Fruit fly (Drosophila melanogaster) whole organism, embryonic: Measurements from ENCODE around the gene Vps2.

Experiments
- Asciz ChIP-seq: fragments of 200-800 bp; sonication (Bioruptor generic); optimal IDR thresholded peaks from 2 replicates; lab custom pipeline; 2017; ENCODE audit warnings: missing biosample characterization, mild to moderate bottlenecking, missing genetic modification characterization, missing genetic modification reagents
- CG10267 ChIP-seq: fragments of 200-800 bp; sonication (Bioruptor generic); optimal IDR thresholded peaks from 2 replicates; lab custom pipeline; 2018; ENCODE audit warnings: missing biosample characterization, mild to moderate bottlenecking, missing genetic modification characterization, moderate library complexity
- CG12104 ChIP-seq: fragments of 200-800 bp; sonication (Bioruptor generic); optimal IDR thresholded peaks from 3 replicates; lab custom pipeline; 2016; ENCODE audit warnings: missing biosample characterization, missing genetic modification characterization
- CG13296 ChIP-seq: fragments of 200-800 bp; sonication (Bioruptor generic); optimal IDR thresholded peaks from 3 replicates; lab custom pipeline; 2018; ENCODE audit warnings: missing biosample characterization, mild to moderate bottlenecking, missing genetic modification characterization
- CG13624 ChIP-seq: fragments of 200-800 bp; sonication (Bioruptor generic); optimal IDR thresholded peaks from 2 replicates; lab custom pipeline; 2016; ENCODE audit warnings: missing biosample characterization, missing genetic modification characterization
- CG1602 ChIP-seq: fragments of 200-800 bp; sonication (Bioruptor generic); optimal IDR thresholded peaks from 3 replicates; lab custom pipeline; 2016; ENCODE audit warnings: missing biosample characterization, missing genetic modification characterization
- CG17361 ChIP-seq: fragments of 200-800 bp; sonication (Bioruptor generic); IDR thresholded peaks from 3 replicates; pipeline ENCODE4 v1.3.6; 2022; ENCODE audit warnings: missing biosample characterization, missing genetic modification characterization
- CG17568 ChIP-seq: fragments of 200-800 bp; sonication (Bioruptor generic); optimal IDR thresholded peaks from 2 replicates; lab custom pipeline; 2018; ENCODE audit warnings: missing biosample characterization, mild to moderate bottlenecking, missing genetic modification characterization, moderate library complexity
- CG1832 ChIP-seq: fragments of 200-800 bp; sonication (Bioruptor generic); optimal IDR thresholded peaks from 2 replicates; lab custom pipeline; 2017; ENCODE audit warnings: missing biosample characterization, mild to moderate bottlenecking, missing genetic modification characterization, inconsistent platforms
- CG18599 ChIP-seq: fragments of 200-800 bp; sonication (Bioruptor generic); optimal IDR thresholded peaks from 3 replicates; lab custom pipeline; 2017; ENCODE audit warnings: missing biosample characterization, missing genetic modification characterization, mild to moderate bottlenecking, moderate library complexity, missing genetic modification reagents
- CG18764 ChIP-seq: fragments of 200-800 bp; sonication (Bioruptor generic); optimal IDR thresholded peaks from 3 replicates; lab custom pipeline; 2016; ENCODE audit warnings: missing biosample characterization, missing genetic modification characterization
- CG2129 ChIP-seq: fragments of 200-800 bp; sonication (Bioruptor generic); IDR thresholded peaks from 2 replicates; pipeline ENCODE4 v1.3.6; 2022; ENCODE audit warnings: missing biosample characterization, missing genetic modification characterization; ENCODE audit not compliant: partially characterized antibody
- CG30431 ChIP-seq: fragments of 200-800 bp; sonication (Bioruptor generic); optimal IDR thresholded peaks from 2 replicates; lab custom pipeline; 2017; ENCODE audit warnings: missing biosample characterization, missing genetic modification characterization
- CG4707 ChIP-seq: fragments of 200-800 bp; sonication (Bioruptor generic); optimal IDR thresholded peaks from 2 replicates; lab custom pipeline; 2018; ENCODE audit warnings: missing biosample characterization, mild to moderate bottlenecking, missing genetic modification characterization, moderate library complexity
- CG5953 ChIP-seq: fragments of 200-800 bp; sonication (Bioruptor generic); IDR thresholded peaks from 2 replicates; pipeline ENCODE4 v1.3.6; 2022; ENCODE audit warnings: missing biosample characterization, missing genetic modification characterization
- CG8478 ChIP-seq: fragments of >200 bp; optimal IDR thresholded peaks from 2 replicates; lab custom pipeline; 2018
- CG8944 ChIP-seq: fragments of 200-800 bp; sonication (Bioruptor generic); optimal IDR thresholded peaks from 3 replicates; lab custom pipeline; 2016; ENCODE audit warnings: missing biosample characterization, missing genetic modification characterization
- CG9437 ChIP-seq: fragments of 200-800 bp; sonication (Bioruptor generic); optimal IDR thresholded peaks from 2 replicates; lab custom pipeline; 2018; ENCODE audit warnings: missing biosample characterization, mild to moderate bottlenecking, missing genetic modification characterization
- D ChIP-seq, 2 experiments: fragments of 200-800 bp in 1 of 2; fragments of >200 bp in 1 of 2; sonication (Bioruptor generic) in 1 of 2; optimal IDR thresholded peaks; 2 replicates in 1 of 2; 3 replicates in 1 of 2; lab custom pipeline; 2017; ENCODE audit warnings: mild to moderate bottlenecking in 1 of 2, missing biosample characterization in 1 of 2, missing genetic modification characterization in 1 of 2, missing genetic modification reagents in 1 of 2
- D19A ChIP-seq: fragments of 200-800 bp; optimal IDR thresholded peaks from 3 replicates; lab custom pipeline; 2019; ENCODE audit warnings: missing biosample characterization, mild to moderate bottlenecking, missing genetic modification characterization, moderate library complexity
- Drgx ChIP-seq: fragments of 200-800 bp; sonication (Bioruptor generic); IDR thresholded peaks from 2 replicates; pipeline ENCODE4 v1.3.6; 2022; ENCODE audit warnings: missing biosample characterization, missing genetic modification characterization
- Kr ChIP-seq: fragments of 200-800 bp; sonication (Bioruptor generic); optimal IDR thresholded peaks from 2 replicates; lab custom pipeline; 2017; ENCODE audit warnings: missing biosample characterization, mild to moderate bottlenecking, missing genetic modification characterization
- Nf-YA ChIP-seq: fragments of 200-800 bp; sonication (Bioruptor generic); IDR thresholded peaks from 2 replicates; pipeline ENCODE4 v1.3.6; 2022; ENCODE audit warnings: missing biosample characterization, missing genetic modification characterization
- Nf-YC ChIP-seq: fragments of 200-800 bp; optimal IDR thresholded peaks from 3 replicates; lab custom pipeline; 2019; ENCODE audit warnings: missing biosample characterization, mild to moderate bottlenecking, missing genetic modification characterization, moderate library complexity
- NfI ChIP-seq: fragments of 200-800 bp; sonication (Bioruptor generic); optimal IDR thresholded peaks from 3 replicates; lab custom pipeline; 2018; ENCODE audit warnings: missing biosample characterization, mild to moderate bottlenecking, missing genetic modification characterization, moderate library complexity
- Sox102F ChIP-seq: fragments of 200-800 bp; sonication (Bioruptor generic); optimal IDR thresholded peaks from 2 replicates; lab custom pipeline; 2018; ENCODE audit warnings: missing biosample characterization, mild to moderate bottlenecking, missing genetic modification characterization, moderate library complexity
- Sry-β ChIP-seq: fragments of 200-800 bp; sonication (Bioruptor generic); optimal IDR thresholded peaks from 2 replicates; lab custom pipeline; 2018; ENCODE audit warnings: missing biosample characterization, mild to moderate bottlenecking, missing genetic modification characterization, moderate library complexity
- Vsx1 ChIP-seq: fragments of 200-800 bp; sonication (Bioruptor generic); optimal IDR thresholded peaks from 2 replicates; lab custom pipeline; 2017; ENCODE audit warnings: missing biosample characterization, mild to moderate bottlenecking, missing genetic modification characterization, missing genetic modification reagents
- Xbp1 ChIP-seq: fragments of 200-800 bp; sonication (Bioruptor generic); optimal IDR thresholded peaks from 3 replicates; lab custom pipeline; 2016; ENCODE audit warnings: missing biosample characterization, mild to moderate bottlenecking, missing genetic modification characterization
- amos ChIP-seq: fragments of 200-800 bp; sonication (Bioruptor generic); IDR thresholded peaks from 2 replicates; pipeline ENCODE4 v1.3.6; 2022; ENCODE audit warnings: missing biosample characterization, missing genetic modification characterization; ENCODE audit not compliant: partially characterized antibody
- ap ChIP-seq: fragments of 200-800 bp; sonication (Bioruptor generic); IDR thresholded peaks from 2 replicates; pipeline ENCODE4 v1.3.6; 2022; ENCODE audit warnings: missing biosample characterization, missing genetic modification characterization
- bsh ChIP-seq, 2 experiments: fragments of 200-800 bp; sonication (Bioruptor generic); optimal IDR thresholded peaks; 2 replicates each; lab custom pipeline; 2017 to 2018; ENCODE audit warnings: mild to moderate bottlenecking in 2 of 2, missing biosample characterization in 2 of 2, missing genetic modification characterization in 2 of 2, moderate library complexity in 1 of 2
- cas ChIP-seq: fragments of 200-800 bp; sonication (Bioruptor generic); IDR thresholded peaks from 2 replicates; pipeline ENCODE4 v1.3.6; 2022; ENCODE audit warnings: missing biosample characterization, missing genetic modification characterization
- chif ChIP-seq, 2 experiments: fragments of 200-800 bp; sonication (Bioruptor generic); optimal IDR thresholded peaks; 3 replicates each; lab custom pipeline; 2016; ENCODE audit warnings: missing biosample characterization in 2 of 2, missing genetic modification characterization in 2 of 2
- chm ChIP-seq: fragments of 200-800 bp; sonication (Bioruptor generic); IDR thresholded peaks from 2 replicates; pipeline ENCODE4 v1.3.6; 2022; ENCODE audit warnings: missing biosample characterization, missing genetic modification characterization
- fd102C ChIP-seq: fragments of 200-800 bp; sonication (Bioruptor generic); optimal IDR thresholded peaks from 2 replicates; lab custom pipeline; 2018; ENCODE audit warnings: missing biosample characterization, mild to moderate bottlenecking, missing genetic modification characterization, moderate library complexity
- gsb ChIP-seq: fragments of 200-800 bp; sonication (Bioruptor generic); IDR thresholded peaks from 2 replicates; pipeline ENCODE4 v1.3.6; 2022; ENCODE audit warnings: missing biosample characterization, missing genetic modification characterization
- gsb-n ChIP-seq: fragments of 200-800 bp; sonication (Bioruptor generic); optimal IDR thresholded peaks from 3 replicates; lab custom pipeline; 2018; ENCODE audit warnings: missing biosample characterization, mild to moderate bottlenecking, missing genetic modification characterization
- lmd ChIP-seq: fragments of 200-800 bp; sonication (Bioruptor generic); IDR thresholded peaks from 2 replicates; pipeline ENCODE4 v1.3.6; 2022; ENCODE audit warnings: missing biosample characterization, missing genetic modification characterization
- pum ChIP-seq: fragments of 200-800 bp; sonication (Bioruptor generic); optimal IDR thresholded peaks from 2 replicates; lab custom pipeline; 2016; ENCODE audit warnings: missing biosample characterization, missing genetic modification characterization
- row ChIP-seq: fragments of 200-800 bp; sonication (Bioruptor generic); IDR thresholded peaks from 3 replicates; pipeline ENCODE4 v1.3.6; 2022; ENCODE audit warnings: missing biosample characterization, missing genetic modification characterization
- sens-2 ChIP-seq: fragments of 200-800 bp; sonication (Bioruptor generic); IDR thresholded peaks from 2 replicates; pipeline ENCODE4 v1.3.6; 2022; ENCODE audit warnings: missing biosample characterization, missing genetic modification characterization
- sisA ChIP-seq: fragments of 200-800 bp; sonication (Bioruptor generic); IDR thresholded peaks from 2 replicates; pipeline ENCODE4 v1.3.6; 2022; ENCODE audit warnings: missing biosample characterization, missing genetic modification characterization
- ssp ChIP-seq: fragments of 200-800 bp; sonication (Bioruptor generic); IDR thresholded peaks from 2 replicates; pipeline ENCODE4 v1.3.6; 2022; ENCODE audit warnings: missing biosample characterization, missing genetic modification characterization
- tgo ChIP-seq: fragments of 200-800 bp; sonication (Bioruptor generic); IDR thresholded peaks from 3 replicates; pipeline ENCODE4 v1.3.6; 2022; ENCODE audit warnings: missing biosample characterization, missing genetic modification characterization
- wek ChIP-seq: fragments of 200-800 bp; sonication (Bioruptor generic); optimal IDR thresholded peaks from 3 replicates; lab custom pipeline; 2018; ENCODE audit warnings: missing biosample characterization, mild to moderate bottlenecking, missing genetic modification characterization, moderate library complexity
- zen2 ChIP-seq: fragments of 200-800 bp; sonication (Bioruptor generic); IDR thresholded peaks from 3 replicates; pipeline ENCODE4 v1.3.6; 2022; ENCODE audit warnings: missing biosample characterization, missing genetic modification characterization; ENCODE audit not compliant: partially characterized antibody
- zfh1 ChIP-seq: fragments of 200-800 bp; sonication (Bioruptor generic); IDR thresholded peaks from 3 replicates; pipeline ENCODE4 v1.3.6; 2022; ENCODE audit warnings: missing biosample characterization, missing genetic modification characterization

Gene Vps2

DNA sequence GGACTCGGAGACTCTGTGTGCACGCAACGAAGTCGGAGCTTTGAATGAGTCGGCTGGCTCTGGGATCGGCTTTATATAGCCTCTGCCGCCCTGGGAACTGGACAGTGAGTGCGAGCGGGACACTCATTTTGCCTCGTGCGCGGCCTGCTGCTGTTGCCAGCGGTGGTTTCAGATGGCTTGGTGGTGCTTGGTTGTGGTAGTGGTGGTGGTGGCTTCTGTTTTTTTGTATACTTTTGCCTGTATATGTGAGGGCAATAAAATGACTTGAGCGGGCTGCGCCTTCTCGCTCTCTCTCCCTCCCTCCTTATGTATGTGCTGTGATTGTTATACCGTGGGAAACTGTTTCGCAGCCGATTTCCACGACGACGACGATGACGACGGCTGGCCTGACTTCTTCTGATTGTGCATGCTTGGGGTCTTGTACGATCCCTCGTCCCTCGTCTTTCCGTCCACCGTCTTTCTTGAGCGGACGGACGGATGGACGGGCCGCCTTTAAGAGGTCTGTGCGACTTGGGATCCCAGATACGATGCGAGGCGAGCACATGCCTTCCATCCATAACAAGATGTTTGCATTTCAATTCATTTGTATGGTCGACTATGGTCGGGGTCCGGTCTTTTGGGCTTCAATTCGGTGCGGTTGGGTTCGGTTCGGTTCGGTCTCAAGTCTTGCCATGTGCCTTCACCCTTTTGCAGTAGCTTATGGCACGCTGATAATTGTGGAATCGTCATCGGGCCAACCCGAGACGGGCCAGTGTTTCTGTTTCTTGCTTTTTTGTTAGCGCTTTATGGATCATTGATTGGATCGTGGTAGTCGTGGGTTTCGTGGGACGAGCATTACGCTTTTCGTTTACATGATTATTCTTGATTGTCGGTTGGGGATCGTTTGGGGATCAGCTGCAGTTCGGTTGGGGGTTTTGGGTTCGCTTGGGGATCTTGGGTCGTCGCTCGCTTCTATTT lies 46.4 kb upstream of the Vps2 start (continued):
- TF ChIP-seq pum: no peak
- TF ChIP-seq gsb: no peak
- no peak for TF ChIP-seq CG1602 (GFP tag; lab: Kevin White, UChicago)
- TF ChIP-seq lmd (GFP tag; lab: Robert Waterston, UW): no peak
- peak; percentile 85 for TF ChIP-seq Kr (GFP tag; lab: Kevin White, UChicago)
- TF ChIP-seq NfI (GFP tag; lab: Kevin White, UChicago): no peak
- no peak for TF ChIP-seq Sry-β (GFP tag; lab: Kevin White, UChicago)
- TF ChIP-seq CG8478 (lab: Kevin White, UChicago): no peak
- peak; percentile 68 for TF ChIP-seq Nf-YC
- no peak for TF ChIP-seq Nf-YA (GFP tag; lab: Robert Waterston, UW)
- TF ChIP-seq CG12104: no peak
- 0 out of 2 replicates have a peak, but pooled peaks have one; percentile 13 for TF ChIP-seq ap (GFP tag; lab: Robert Waterston, UW)
- TF ChIP-seq cas: no peak
- TF ChIP-seq zen2 (GFP tag; lab: Robert Waterston, UW): no peak; the same call in 2 of the 3 replicates
- TF ChIP-seq D (optimal IDR thresholded peaks at IDR 0.05; lab: Kevin White, UChicago): peak; percentile 49
- TF ChIP-seq D (GFP tag; optimal IDR thresholded peaks at IDR 0.05; lab: Kevin White, UChicago): peak; percentile 28
- no peak for TF ChIP-seq CG18764 (GFP tag; lab: Kevin White, UChicago)
- peak; percentile 3 to 22 for TF ChIP-seq bsh (GFP tag; optimal IDR thresholded peaks at IDR 0.05; lab: Kevin White, UChicago)
- TF ChIP-seq CG10267: peak; percentile 6
- TF ChIP-seq CG30431 (GFP tag; lab: Kevin White, UChicago): no peak
- no peak for TF ChIP-seq Asciz (GFP tag; lab: Kevin White, UChicago)
- no peak for TF ChIP-seq wek
- TF ChIP-seq D19A: peak; percentile 19
- TF ChIP-seq CG1832: peak; percentile 89
- no peak for TF ChIP-seq CG13624 (GFP tag; lab: Kevin White, UChicago)
- TF ChIP-seq CG9437 (GFP tag; lab: Kevin White, UChicago): no peak
- no peak for TF ChIP-seq CG4707 (GFP tag; lab: Kevin White, UChicago)
- TF ChIP-seq sisA (GFP tag; lab: Robert Waterston, UW): no peak
- TF ChIP-seq amos (GFP tag; lab: Robert Waterston, UW): peak; percentile 42; the same call in 1 of the 2 replicates
- peak; percentile 17 for TF ChIP-seq CG18599
- no peak for TF ChIP-seq ssp (GFP tag; lab: Robert Waterston, UW)
- TF ChIP-seq CG13296: no peak
- TF ChIP-seq CG8944 (GFP tag; lab: Kevin White, UChicago): no peak
- no peak for TF ChIP-seq CG5953
- TF ChIP-seq Drgx (GFP tag; lab: Robert Waterston, UW): peak; percentile 58
- TF ChIP-seq row (GFP tag; lab: Robert Waterston, UW): 0 out of 3 replicates have a peak, but pooled peaks have one; percentile 16
- no peak for TF ChIP-seq Xbp1 (GFP tag; lab: Kevin White, UChicago)
- TF ChIP-seq CG2129 (GFP tag; lab: Robert Waterston, UW): no peak
- TF ChIP-seq Vsx1 (GFP tag; lab: Kevin White, UChicago): peak; percentile 25
- no peak for TF ChIP-seq tgo
- no peak for TF ChIP-seq chm (GFP tag; lab: Robert Waterston, UW)
- peak in 1 of 2 experiments; percentile 35 for TF ChIP-seq chif (GFP tag; optimal IDR thresholded peaks at IDR 0.05; lab: Kevin White, UChicago)
- TF ChIP-seq gsb-n (tag; lab: Kevin White, UChicago): peak; percentile 78
- TF ChIP-seq CG17361 (GFP tag; lab: Robert Waterston, UW): no peak
- TF ChIP-seq sens-2: peak; percentile 74; the same call in 1 of the 2 replicates
- no peak for TF ChIP-seq fd102C (GFP tag; lab: Kevin White, UChicago)
- TF ChIP-seq Sox102F (GFP tag; lab: Kevin White, UChicago): no peak
- TF ChIP-seq zfh1 (GFP tag; lab: Robert Waterston, UW): no peak
- no peak for TF ChIP-seq CG17568 (GFP tag; lab: Kevin White, UChicago)
